Worm (Caenorhabditis elegans) whole organism, midembryonic: Measurements from ENCODE around the gene C18A3.7.

ENCODE experiments used
- T22C8.4 ChIP-seq: fragments of 200-800 bp; sonication (Bioruptor generic); IDR thresholded peaks from 2 replicates; pipeline ENCODE4 v1.3.6; 2022; ENCODE audit warnings: missing genetic modification characterization, missing compliant biosample characterization
- cog-1 ChIP-seq: sonication (generic microtip); optimal IDR thresholded peaks from 2 replicates; lab custom pipeline; 2016; ENCODE audit warnings: missing genetic modification characterization, missing compliant biosample characterization
- flt-1 ChIP-seq: fragments of 200-800 bp; sonication (Bioruptor generic); IDR thresholded peaks from 2 replicates; pipeline ENCODE4 v1.3.6; 2022; ENCODE audit warnings: missing genetic modification characterization, missing compliant biosample characterization
- klf-2 ChIP-seq: fragments of 200-800 bp; sonication (Bioruptor generic); conservative IDR thresholded peaks from 2 replicates; pipeline ENCODE4 v1.3.6; 2022; ENCODE audit warnings: missing genetic modification reagents, missing genetic modification characterization, missing compliant biosample characterization
- med-1 ChIP-seq: sonication (generic microtip); optimal IDR thresholded peaks from 2 replicates; lab custom pipeline; 2017; ENCODE audit warnings: missing genetic modification characterization, mild to moderate bottlenecking, missing compliant biosample characterization, antibody characterized with exemption, missing genetic modification reagents; ENCODE audit not compliant: insufficient read depth
- ref-1 ChIP-seq: fragments of 200-800 bp; sonication (Bioruptor generic); conservative IDR thresholded peaks from 2 replicates; pipeline ENCODE4 v1.3.6; 2022; ENCODE audit warnings: missing genetic modification reagents, missing genetic modification characterization, missing compliant biosample characterization
- tab-1 ChIP-seq: fragments of 200-800 bp; sonication (Bioruptor generic); IDR thresholded peaks from 2 replicates; pipeline ENCODE4 v1.3.6; 2022; ENCODE audit warnings: missing genetic modification characterization, missing compliant biosample characterization

DNA sequence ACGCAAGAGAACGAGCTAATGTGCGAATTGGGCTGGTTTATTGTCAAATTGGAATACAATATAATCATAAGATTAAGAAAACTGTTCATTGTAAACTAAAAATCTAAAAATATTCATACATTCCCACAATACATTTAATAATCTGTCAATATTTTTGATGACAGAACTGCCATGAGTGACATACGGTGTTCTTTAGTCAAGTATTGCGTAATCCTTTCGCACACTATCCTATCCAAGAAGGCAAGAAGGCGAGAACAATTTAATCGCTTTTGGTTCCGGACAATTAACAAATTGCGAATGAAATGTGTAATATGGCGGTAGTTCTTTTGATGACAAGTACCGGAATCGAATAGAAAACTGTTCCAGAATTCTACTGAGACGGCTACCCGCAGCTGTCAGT is 4.6 kb upstream of the C18A3.7 start:
- TF ChIP-seq ref-1 (GFP tag; lab: Robert Waterston, UW) (no peak), med-1 (GFP tag; lab: Kevin White, UChicago) (no peak), cog-1 (no peak), klf-2 (GFP tag; lab: Robert Waterston, UW) (no peak), tab-1 (GFP tag; lab: Robert Waterston, UW) (no peak), flt-1 (GFP tag; lab: Robert Waterston, UW) (no peak), T22C8.4 (GFP tag; lab: Robert Waterston, UW) (no peak)
